Fruit fly (Drosophila melanogaster) whole organism, embryonic: Measurements from ENCODE around the gene CG15011.
A peak's percentile ranks its signal among the peaks of the same experiment; 100 is the strongest.

Experiments used
- Atf6 ChIP-seq: fragments of 200-800 bp; sonication (Bioruptor generic); IDR thresholded peaks from 2 replicates; pipeline ENCODE4 v1.3.6; 2022; ENCODE audit warnings: missing biosample characterization, missing genetic modification characterization
- BtbVII ChIP-seq: fragments of 200-800 bp; sonication (Bioruptor generic); optimal IDR thresholded peaks from 3 replicates; lab custom pipeline; 2017; ENCODE audit warnings: missing biosample characterization, mild to moderate bottlenecking, missing genetic modification characterization
- CG10321 ChIP-seq: fragments of 200-800 bp; sonication (Bioruptor generic); IDR thresholded peaks from 2 replicates; pipeline ENCODE4 v1.3.6; 2022; ENCODE audit warnings: missing biosample characterization, missing genetic modification characterization
- CG10959 ChIP-seq: fragments of 200-800 bp; sonication (Bioruptor generic); IDR thresholded peaks from 2 replicates; pipeline ENCODE4 v1.3.6; 2022; ENCODE audit warnings: missing biosample characterization, missing genetic modification characterization
- CG11398 ChIP-seq: fragments of 200-800 bp; sonication (Bioruptor generic); optimal IDR thresholded peaks from 2 replicates; lab custom pipeline; 2016; ENCODE audit warnings: missing biosample characterization, missing genetic modification characterization
- CG12219 ChIP-seq: fragments of 200-800 bp; sonication (Bioruptor generic); optimal IDR thresholded peaks from 3 replicates; lab custom pipeline; 2018; ENCODE audit warnings: missing biosample characterization, mild to moderate bottlenecking, missing genetic modification characterization
- CG12299 ChIP-seq: fragments of 200-800 bp; sonication (Bioruptor generic); optimal IDR thresholded peaks from 2 replicates; lab custom pipeline; 2018; ENCODE audit warnings: missing biosample characterization, mild to moderate bottlenecking, missing genetic modification characterization
- CG14860 ChIP-seq: fragments of 200-800 bp; sonication (Bioruptor generic); IDR thresholded peaks from 3 replicates; pipeline ENCODE4 v1.3.6; 2022; ENCODE audit warnings: missing biosample characterization, missing genetic modification characterization; ENCODE audit not compliant: partially characterized antibody
- CG15073 ChIP-seq: fragments of 200-800 bp; sonication (Bioruptor generic); optimal IDR thresholded peaks from 2 replicates; lab custom pipeline; 2016; ENCODE audit warnings: missing biosample characterization, missing genetic modification characterization
- CG15601 ChIP-seq: fragments of 200-800 bp; sonication (Bioruptor generic); optimal IDR thresholded peaks from 3 replicates; lab custom pipeline; 2019; ENCODE audit warnings: missing biosample characterization, mild to moderate bottlenecking, missing genetic modification characterization, moderate library complexity
- CG17186 ChIP-seq: fragments of 200-800 bp; sonication (Bioruptor generic); optimal IDR thresholded peaks from 3 replicates; lab custom pipeline; 2017; ENCODE audit warnings: missing biosample characterization, missing genetic modification reagents, missing genetic modification characterization
- CG17328 ChIP-seq: fragments of 200-800 bp; sonication (Bioruptor generic); IDR thresholded peaks from 2 replicates; pipeline ENCODE4 v1.3.6; 2022; ENCODE audit warnings: missing biosample characterization, missing genetic modification characterization
- CG17385 ChIP-seq: fragments of 200-800 bp; sonication (Bioruptor generic); optimal IDR thresholded peaks from 3 replicates; lab custom pipeline; 2018; ENCODE audit warnings: missing biosample characterization, mild to moderate bottlenecking, missing genetic modification characterization
- CG32772 ChIP-seq: fragments of 200-800 bp; sonication (Bioruptor generic); IDR thresholded peaks from 2 replicates; pipeline ENCODE4 v1.3.6; 2022; ENCODE audit warnings: missing biosample characterization, missing genetic modification characterization
- CG3281 ChIP-seq: fragments of 200-800 bp; sonication (Bioruptor generic); optimal IDR thresholded peaks from 3 replicates; lab custom pipeline; 2017; ENCODE audit warnings: missing biosample characterization, mild to moderate bottlenecking, missing genetic modification characterization
- CG3726 ChIP-seq: fragments of 200-800 bp; sonication (Bioruptor generic); IDR thresholded peaks from 3 replicates; pipeline ENCODE4, ENCODE4 v1.3.6; 2022; ENCODE audit warnings: missing biosample characterization, missing genetic modification characterization
- CG4404 ChIP-seq: fragments of 200-800 bp; sonication (Bioruptor generic); IDR thresholded peaks from 2 replicates; pipeline ENCODE4 v1.3.6; 2022; ENCODE audit warnings: missing biosample characterization, missing genetic modification characterization
- CG4617 ChIP-seq: fragments of 200-800 bp; sonication (Bioruptor generic); optimal IDR thresholded peaks from 3 replicates; lab custom pipeline; 2016; ENCODE audit warnings: missing biosample characterization, missing genetic modification characterization, borderline replicate concordance
- CG6813 ChIP-seq: fragments of 200-800 bp; sonication (Bioruptor generic); optimal IDR thresholded peaks from 2 replicates; lab custom pipeline; 2017; ENCODE audit warnings: missing biosample characterization, missing genetic modification characterization, mild to moderate bottlenecking, moderate library complexity, missing genetic modification reagents
- CG7357 ChIP-seq: fragments of 200-800 bp; sonication (Bioruptor generic); IDR thresholded peaks from 3 replicates; pipeline ENCODE4 v1.3.6; 2022; ENCODE audit warnings: missing biosample characterization, missing genetic modification characterization
- CG7839 ChIP-seq: fragments of 200-800 bp; sonication (Bioruptor generic); optimal IDR thresholded peaks from 3 replicates; lab custom pipeline; 2018; ENCODE audit warnings: missing biosample characterization, mild to moderate bottlenecking, missing genetic modification characterization, moderate library complexity
- Camta ChIP-seq: fragments of 200-800 bp; sonication (Bioruptor generic); optimal IDR thresholded peaks from 2 replicates; lab custom pipeline; 2016; ENCODE audit warnings: missing biosample characterization, missing genetic modification characterization
- Eip74EF ChIP-seq, 2 experiments: fragments of 200-800 bp in 1 of 2; fragments of >200 bp in 1 of 2; sonication (Bioruptor generic) in 1 of 2; optimal IDR thresholded peaks; 2 replicates each; lab custom pipeline; 2017 to 2019; ENCODE audit warnings: missing biosample characterization in 2 of 2, missing genetic modification characterization in 2 of 2, mild to moderate bottlenecking in 1 of 2, moderate library complexity in 1 of 2
- Elba2 ChIP-seq: fragments of 200-800 bp; sonication (Bioruptor generic); optimal IDR thresholded peaks from 3 replicates; lab custom pipeline; 2016; ENCODE audit warnings: missing biosample characterization, missing genetic modification characterization
- HLH3B ChIP-seq: fragments of 200-800 bp; sonication (Bioruptor generic); IDR thresholded peaks from 2 replicates; pipeline ENCODE4 v1.3.6; 2022; ENCODE audit warnings: missing biosample characterization, missing genetic modification characterization
- Hr78 ChIP-seq, 2 experiments: fragments of 200-800 bp in 1 of 2; fragments of >200 bp in 1 of 2; sonication (Bioruptor generic) in 1 of 2; optimal IDR thresholded peaks; 2 replicates each; lab custom pipeline; 2017 to 2019; ENCODE audit warnings: missing biosample characterization in 2 of 2, missing genetic modification characterization in 2 of 2, mild to moderate bottlenecking in 1 of 2, moderate library complexity in 1 of 2
- Lim3 ChIP-seq: fragments of 200-800 bp; sonication (Bioruptor generic); IDR thresholded peaks from 2 replicates; pipeline ENCODE4 v1.3.6; 2022; ENCODE audit warnings: missing biosample characterization, missing genetic modification characterization
- MBD-R2 ChIP-seq: fragments of 200-800 bp; sonication (Bioruptor generic); IDR thresholded peaks from 2 replicates; pipeline ENCODE4 v1.3.6; 2022; ENCODE audit warnings: missing biosample characterization, missing genetic modification characterization
- Oli ChIP-seq: fragments of 200-800 bp; sonication (Bioruptor generic); optimal IDR thresholded peaks from 2 replicates; lab custom pipeline; 2018; ENCODE audit warnings: missing biosample characterization, mild to moderate bottlenecking, missing genetic modification characterization, moderate library complexity
- Scr ChIP-seq: fragments of 200-800 bp; sonication (Bioruptor generic); IDR thresholded peaks from 2 replicates; pipeline ENCODE4 v1.3.6; 2022; ENCODE audit warnings: missing biosample characterization, missing genetic modification characterization; ENCODE audit not compliant: partially characterized antibody
- Sry-δ ChIP-seq: fragments of 200-800 bp; sonication (Bioruptor generic); optimal IDR thresholded peaks from 2 replicates; lab custom pipeline; 2016; ENCODE audit warnings: missing biosample characterization, missing genetic modification characterization
- ase ChIP-seq: fragments of 200-800 bp; sonication (Bioruptor generic); IDR thresholded peaks from 3 replicates; pipeline ENCODE4 v1.3.6; 2022; ENCODE audit warnings: missing biosample characterization, missing genetic modification characterization
- ato ChIP-seq: fragments of 200-800 bp; sonication (Bioruptor generic); IDR thresholded peaks from 2 replicates; pipeline ENCODE4 v1.3.6; 2022; ENCODE audit warnings: missing biosample characterization, missing genetic modification characterization; ENCODE audit not compliant: partially characterized antibody
- bab2 ChIP-seq: fragments of 200-800 bp; sonication (Bioruptor generic); optimal IDR thresholded peaks from 2 replicates; lab custom pipeline; 2016; ENCODE audit warnings: missing biosample characterization, missing genetic modification characterization
- dati ChIP-seq: fragments of 200-800 bp; sonication (Bioruptor generic); IDR thresholded peaks from 2 replicates; pipeline ENCODE4 v1.3.6; 2022; ENCODE audit warnings: missing biosample characterization, missing genetic modification characterization
- disco-r ChIP-seq: fragments of 200-800 bp; sonication (Bioruptor generic); optimal IDR thresholded peaks from 2 replicates; lab custom pipeline; 2016; ENCODE audit warnings: missing biosample characterization, missing genetic modification characterization
- ems ChIP-seq: fragments of 200-800 bp; sonication (Bioruptor generic); optimal IDR thresholded peaks from 3 replicates; lab custom pipeline; 2016; ENCODE audit warnings: missing biosample characterization, missing genetic modification characterization
- ewg ChIP-seq: fragments of 200-800 bp; sonication (Bioruptor generic); optimal IDR thresholded peaks from 3 replicates; lab custom pipeline; 2017; ENCODE audit warnings: mild to moderate bottlenecking, missing biosample characterization, missing genetic modification reagents, missing genetic modification characterization
- gcm2 ChIP-seq: fragments of 200-800 bp; sonication (Bioruptor generic); optimal IDR thresholded peaks from 2 replicates; lab custom pipeline; 2016; ENCODE audit warnings: missing biosample characterization, missing genetic modification characterization
- hb ChIP-seq: fragments of 200-800 bp; sonication (Bioruptor generic); IDR thresholded peaks from 3 replicates; pipeline ENCODE4 v1.3.6; 2022; ENCODE audit warnings: missing biosample characterization, missing genetic modification characterization; ENCODE audit not compliant: partially characterized antibody
- ind ChIP-seq: fragments of 200-800 bp; sonication (Bioruptor generic); optimal IDR thresholded peaks from 3 replicates; lab custom pipeline; 2016; ENCODE audit warnings: missing biosample characterization, missing genetic modification characterization
- nerfin-1 ChIP-seq: fragments of 200-800 bp; sonication (Bioruptor generic); optimal IDR thresholded peaks from 3 replicates; lab custom pipeline; 2019; ENCODE audit warnings: missing biosample characterization, mild to moderate bottlenecking, missing genetic modification characterization, moderate library complexity
- odd ChIP-seq: fragments of 200-800 bp; sonication (Bioruptor generic); optimal IDR thresholded peaks from 2 replicates; lab custom pipeline; 2017; ENCODE audit warnings: missing biosample characterization, mild to moderate bottlenecking, missing genetic modification characterization
- org-1 ChIP-seq: fragments of 200-800 bp; sonication (Bioruptor generic); optimal IDR thresholded peaks from 2 replicates; lab custom pipeline; 2017; ENCODE audit warnings: missing biosample characterization, missing genetic modification characterization
- schlank ChIP-seq: fragments of 200-800 bp; sonication (Bioruptor generic); optimal IDR thresholded peaks from 2 replicates; lab custom pipeline; 2018; ENCODE audit warnings: missing biosample characterization, mild to moderate bottlenecking, missing genetic modification characterization
- sd ChIP-seq: fragments of 200-800 bp; sonication (Bioruptor generic); optimal IDR thresholded peaks from 3 replicates; lab custom pipeline; 2018; ENCODE audit warnings: missing biosample characterization, mild to moderate bottlenecking, missing genetic modification characterization, moderate library complexity
- sens-2 ChIP-seq: fragments of 200-800 bp; sonication (Bioruptor generic); IDR thresholded peaks from 2 replicates; pipeline ENCODE4 v1.3.6; 2022; ENCODE audit warnings: missing biosample characterization, missing genetic modification characterization
- so ChIP-seq: fragments of 200-800 bp; sonication (Bioruptor generic); IDR thresholded peaks from 3 replicates; pipeline ENCODE4 v1.3.6; 2022; ENCODE audit warnings: missing biosample characterization, missing genetic modification characterization
- usp ChIP-seq: fragments of >200 bp; optimal IDR thresholded peaks from 2 replicates; lab custom pipeline; 2017; ENCODE audit warnings: missing biosample characterization, missing genetic modification characterization
- yki ChIP-seq: fragments of >200 bp; optimal IDR thresholded peaks from 3 replicates; lab custom pipeline; 2018
- zen ChIP-seq: fragments of 200-800 bp; sonication (Bioruptor generic); optimal IDR thresholded peaks from 3 replicates; lab custom pipeline; 2018; ENCODE audit warnings: missing biosample characterization, mild to moderate bottlenecking, missing genetic modification characterization, moderate library complexity

Gene CG15011

dm6 chr3L:4272167-4272773, 13.3 kb upstream of the CG15011 start (continued):
- TF ChIP-seq dati (GFP tag; lab: Robert Waterston, UW) (no peak), CG3281 (GFP tag; lab: Kevin White, UChicago) (no peak), disco-r (GFP tag; lab: Kevin White, UChicago) (no peak), CG10321 (GFP tag; lab: Robert Waterston, UW) (no peak), ewg (GFP tag; lab: Kevin White, UChicago) (no peak), CG7357 (no peak), org-1 (GFP tag; lab: Kevin White, UChicago) (peak; percentile 9), CG32772 (GFP tag; lab: Robert Waterston, UW) (no peak), CG11398 (no peak), Oli (tag; lab: Kevin White, UChicago) (no peak), BtbVII (GFP tag; lab: Kevin White, UChicago) (no peak), CG14860 (GFP tag; lab: Robert Waterston, UW) (no peak), CG3726 (GFP tag; lab: Robert Waterston, UW) (no peak), odd (GFP tag; lab: Kevin White, UChicago) (no peak), zen (peak; percentile 13), CG10959 (GFP tag; lab: Robert Waterston, UW) (no peak), so (GFP tag; lab: Robert Waterston, UW) (no peak), Hr78 (GFP tag; optimal IDR thresholded peaks at IDR 0.05; lab: Kevin White, UChicago) (no peak), CG15073 (GFP tag; lab: Kevin White, UChicago) (no peak), usp (no peak), CG7839 (no peak), Scr (GFP tag; lab: Robert Waterston, UW) (no peak), ato (GFP tag; lab: Robert Waterston, UW) (no peak), nerfin-1 (tag; lab: Kevin White, UChicago) (peak; percentile 6), HLH3B (GFP tag; lab: Robert Waterston, UW) (no peak), ems (no peak), sens-2 (GFP tag; lab: Robert Waterston, UW) (no peak), CG6813 (GFP tag; lab: Kevin White, UChicago) (peak; percentile 69), Eip74EF (GFP tag; optimal IDR thresholded peaks at IDR 0.05; lab: Kevin White, UChicago) (no peak), Elba2 (GFP tag; lab: Kevin White, UChicago) (no peak), Sry-δ (GFP tag; lab: Kevin White, UChicago) (no peak), Camta (GFP tag; lab: Kevin White, UChicago) (no peak), ind (no peak), CG15601 (tag; lab: Kevin White, UChicago) (peak; percentile 86), hb (GFP tag; lab: Robert Waterston, UW) (no peak), gcm2 (no peak), MBD-R2 (GFP tag; lab: Robert Waterston, UW) (no peak), sd (no peak), bab2 (peak; percentile 13), CG4617 (GFP tag; lab: Kevin White, UChicago) (no peak), CG12219 (GFP tag; lab: Kevin White, UChicago) (no peak), yki (lab: Kevin White, UChicago) (no peak), Lim3 (GFP tag; lab: Robert Waterston, UW) (no peak), CG12299 (no peak), CG17328 (no peak), CG17186 (no peak), CG4404 (GFP tag; lab: Robert Waterston, UW) (no peak), schlank (no peak), Atf6 (GFP tag; lab: Robert Waterston, UW) (no peak), ase (no peak), CG17385 (no peak)
